Worm (Caenorhabditis elegans): ENCODE data around the gene exp-2.

exp-2 gene

DNA sequence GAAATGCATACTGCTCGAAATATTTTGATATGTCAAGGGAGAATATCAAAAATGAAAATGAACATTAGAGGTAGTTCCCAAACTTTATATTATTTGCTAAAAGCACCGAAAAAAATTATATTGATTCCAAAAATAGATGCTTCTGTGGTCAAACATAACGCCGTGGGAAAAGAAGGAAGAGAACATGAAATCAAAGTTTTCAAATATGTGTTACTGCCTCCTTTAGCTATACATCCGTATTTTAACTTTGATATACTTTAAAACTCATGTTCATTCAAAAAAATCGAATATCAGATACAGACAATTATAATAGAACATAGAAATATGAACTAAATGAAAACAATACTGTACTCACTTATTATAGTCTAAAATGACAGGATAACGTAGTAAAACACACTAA lies 27.8 kb upstream of the exp-2 start, which contains the start of gene Y38A10A.11:
Y38A10A.11 (minus strand) TSS at position 101 of the 400 bp plus-strand sequence.
- TF ChIP-seq nhr-85 (tag), result no peak
- no peak for TF ChIP-seq nhr-28 (tag; optimal IDR thresholded peaks at IDR 0.05)
- TF ChIP-seq nhr-47 (tag; optimal IDR thresholded peaks at IDR 0.05), result no peak
- TF ChIP-seq xbp-1 (tag; optimal IDR thresholded peaks at IDR 0.05), result no peak
- TF ChIP-seq Y116A8C.19 (tag; optimal IDR thresholded peaks at IDR 0.05; ENCODE audit: borderline replicate concordance), result no peak

- no peak for TF ChIP-seq nhr-90 (tag; optimal IDR thresholded peaks at IDR 0.05; ENCODE audit: poor library complexity)
- TF ChIP-seq fkh-8 (tag; optimal IDR thresholded peaks at IDR 0.05), result no peak
- TF ChIP-seq blmp-1 (tag; optimal IDR thresholded peaks at IDR 0.05), result peak; percentile 100
- TF ChIP-seq mdl-1 (tag; optimal IDR thresholded peaks at IDR 0.05), result no peak
- TF ChIP-seq nhr-71 (tag; optimal IDR thresholded peaks at IDR 0.05), result no peak
- TF ChIP-seq snu-23 (GFP tag; optimal IDR thresholded peaks at IDR 0.05), result no peak
- no peak for TF ChIP-seq elt-2 (tag; optimal IDR thresholded peaks at IDR 0.05)
Observed at ce11 chrV:6105374-6105773, 25.8 kb upstream of the exp-2 start, which contains the start of gene atf-8. atf-8 (plus strand) TSS chrV:6105607.

DNA sequence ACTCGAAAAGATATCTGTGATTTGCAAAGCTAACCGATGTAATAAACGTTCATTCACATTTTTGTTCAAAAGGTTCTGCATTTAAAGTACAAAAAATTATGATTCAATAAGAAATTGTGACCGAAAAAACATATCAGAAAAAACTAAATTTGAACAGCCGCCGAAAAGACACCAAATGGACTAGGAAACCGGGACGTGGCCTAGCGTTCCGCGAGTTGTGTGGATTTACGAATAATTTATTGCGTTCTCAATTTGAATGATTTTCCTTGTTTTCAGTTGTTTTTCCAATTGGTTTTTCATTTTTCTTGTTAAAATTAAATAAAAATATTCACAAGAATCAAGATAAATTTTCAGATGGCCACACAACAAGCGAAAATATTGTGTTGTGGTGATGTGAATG lies 23.7 kb upstream of the exp-2 start, which contains the start of gene cwf-19L1:
cwf-19L1 (plus strand) TSS at position 355 of the 400 bp plus-strand sequence.
- TF ChIP-seq tbx-2 (tag; optimal IDR thresholded peaks at IDR 0.05) (peak; percentile 79), elt-3 (tag; optimal IDR thresholded peaks at IDR 0.05) (peak in 2 of 6 experiments; percentile 1 to 29), snpc-4 (tag; optimal IDR thresholded peaks at IDR 0.05) (peak; percentile 24), unc-62 (GFP tag; optimal IDR thresholded peaks at IDR 0.05) (no peak), nhr-20 (tag; optimal IDR thresholded peaks at IDR 0.05) (peak; percentile 73), egl-13 (tag; optimal IDR thresholded peaks at IDR 0.05) (peak; percentile 68), zip-4 (GFP tag; optimal IDR thresholded peaks at IDR 0.05) (no peak), nhr-77 (tag; optimal IDR thresholded peaks at IDR 0.05) (no peak), swsn-7 (tag; optimal IDR thresholded peaks at IDR 0.05) (peak; percentile 68), mep-1 (tag; optimal IDR thresholded peaks at IDR 0.05) (peak; percentile 53), hlh-4 (tag; optimal IDR thresholded peaks at IDR 0.05) (no peak), ceh-8 (GFP tag; optimal IDR thresholded peaks at IDR 0.05) (no peak), pax-3 (tag; optimal IDR thresholded peaks at IDR 0.05) (no peak), hpl-2 (GFP tag; optimal IDR thresholded peaks at IDR 0.05) (no peak), tlp-1 (tag; optimal IDR thresholded peaks at IDR 0.05) (no peak), C16A3.4 (tag; optimal IDR thresholded peaks at IDR 0.05) (peak; percentile 53), sox-4 (tag; optimal IDR thresholded peaks at IDR 0.05) (peak; percentile 65), nhr-71 (tag; optimal IDR thresholded peaks at IDR 0.05) (peak; percentile 79), zag-1 (tag; optimal IDR thresholded peaks at IDR 0.05) (no peak), ama-1 (optimal IDR thresholded peaks at IDR 0.05) (peak; percentile 32), jun-1 (tag; optimal IDR thresholded peaks at IDR 0.05) (no peak), ceh-63 (GFP tag; optimal IDR thresholded peaks at IDR 0.05) (no peak), C34B4.2 (tag; optimal IDR thresholded peaks at IDR 0.05) (no peak), efl-3 (GFP tag; optimal IDR thresholded peaks at IDR 0.05) (no peak), pag-3 (tag; optimal IDR thresholded peaks at IDR 0.05; ENCODE audit: borderline replicate concordance, insufficient read depth) (no peak), ceh-90 (tag; optimal IDR thresholded peaks at IDR 0.05) (peak; percentile 88), lir-3 (tag; optimal IDR thresholded peaks at IDR 0.05; ENCODE audit: poor library complexity) (peak; percentile 91), dsc-1 (tag; optimal IDR thresholded peaks at IDR 0.05) (peak; percentile 80), nhr-237 (tag; optimal IDR thresholded peaks at IDR 0.05) (no peak), nhr-11 (tag; optimal IDR thresholded peaks at IDR 0.05) (no peak), isw-1 (GFP tag; IDR thresholded peaks at IDR 0.05) (peak; percentile 62), Y116A8C.19 (tag; optimal IDR thresholded peaks at IDR 0.05; ENCODE audit: borderline replicate concordance) (no peak), xbp-1 (tag; optimal IDR thresholded peaks at IDR 0.05) (peak; percentile 99), mdl-1 (tag; optimal IDR thresholded peaks at IDR 0.05) (peak in 1 of 2 experiments; percentile 63), pqm-1 (tag; optimal IDR thresholded peaks at IDR 0.05) (no peak), snu-23 (GFP tag; optimal IDR thresholded peaks at IDR 0.05) (peak; percentile 75), elt-2 (tag; optimal IDR thresholded peaks at IDR 0.05) (peak; percentile 24), nhr-19 (GFP tag; conservative IDR thresholded peaks at IDR 0.05) (peak; percentile 66), lsy-2 (tag; optimal IDR thresholded peaks at IDR 0.05) (peak; percentile 71 to 78), unc-30 (tag; optimal IDR thresholded peaks at IDR 0.05) (no peak), ztf-11 (tag; optimal IDR thresholded peaks at IDR 0.05) (peak in 1 of 2 experiments; percentile 79), nhr-28 (tag; optimal IDR thresholded peaks at IDR 0.05) (no peak), aha-1 (tag; optimal IDR thresholded peaks at IDR 0.05) (no peak)

Data from whole organism, L1 larva.